Fruit fly (Drosophila melanogaster) whole organism, prepupa: ENCODE results near the gene CG32024.

Source experiments
- Blimp-1 ChIP-seq: fragments of 200-800 bp; sonication (Bioruptor generic); optimal IDR thresholded peaks from 3 replicates; lab custom pipeline; 2017; ENCODE audit warnings: missing biosample characterization, missing genetic modification characterization, mild to moderate bottlenecking, moderate library complexity, missing genetic modification reagents
- CG10631 ChIP-seq: fragments of 200-800 bp; sonication (Bioruptor generic); optimal IDR thresholded peaks from 2 replicates; lab custom pipeline; 2016; ENCODE audit warnings: missing biosample characterization, missing genetic modification characterization
- CG10669 ChIP-seq: fragments of 200-800 bp; sonication (Bioruptor generic); optimal IDR thresholded peaks from 3 replicates; lab custom pipeline; 2018; ENCODE audit warnings: missing biosample characterization, mild to moderate bottlenecking, missing genetic modification characterization, moderate library complexity
- CG11294 ChIP-seq: fragments of 200-800 bp; sonication (Bioruptor generic); IDR thresholded peaks from 2 replicates; pipeline ENCODE4 v1.3.6; 2022; ENCODE audit warnings: missing biosample characterization, missing genetic modification characterization
- CG11762 ChIP-seq: fragments of 200-800 bp; sonication (Bioruptor generic); optimal IDR thresholded peaks from 3 replicates; lab custom pipeline; 2016; ENCODE audit warnings: missing biosample characterization, missing genetic modification characterization; ENCODE audit not compliant: insufficient read depth
- CG11902 ChIP-seq: fragments of 200-800 bp; sonication (Bioruptor generic); optimal IDR thresholded peaks from 3 replicates; lab custom pipeline; 2016; ENCODE audit warnings: missing biosample characterization, missing genetic modification characterization
- CG15336 ChIP-seq: fragments of 200-800 bp; sonication (Bioruptor generic); IDR thresholded peaks from 2 replicates; pipeline ENCODE4 v1.3.6; 2022; ENCODE audit warnings: missing biosample characterization, missing genetic modification characterization
- CG1621 ChIP-seq: fragments of 200-800 bp; sonication (Bioruptor generic); optimal IDR thresholded peaks from 3 replicates; lab custom pipeline; 2018; ENCODE audit warnings: missing biosample characterization, mild to moderate bottlenecking, missing genetic modification characterization
- CG3032 ChIP-seq: fragments of 200-800 bp; optimal IDR thresholded peaks from 2 replicates; lab custom pipeline; 2019; ENCODE audit warnings: missing biosample characterization, mild to moderate bottlenecking, missing genetic modification characterization, moderate library complexity
- CG31627 ChIP-seq: fragments of 200-800 bp; sonication (Bioruptor generic); optimal IDR thresholded peaks from 3 replicates; lab custom pipeline; 2016; ENCODE audit warnings: missing biosample characterization, missing genetic modification characterization
- CG4318 ChIP-seq: fragments of 200-800 bp; sonication (Bioruptor generic); optimal IDR thresholded peaks from 3 replicates; lab custom pipeline; 2017; ENCODE audit warnings: missing biosample characterization, mild to moderate bottlenecking, missing genetic modification characterization
- CG6163 ChIP-seq: fragments of 200-800 bp; sonication (Bioruptor generic); IDR thresholded peaks from 3 replicates; pipeline ENCODE4 v1.3.6; 2022; ENCODE audit warnings: missing biosample characterization, missing genetic modification characterization
- CG6276 ChIP-seq: fragments of 200-800 bp; sonication (Bioruptor generic); optimal IDR thresholded peaks from 2 replicates; lab custom pipeline; 2017; ENCODE audit warnings: missing biosample characterization, mild to moderate bottlenecking, missing genetic modification characterization
- CG6792 ChIP-seq: fragments of 200-800 bp; sonication (Bioruptor generic); optimal IDR thresholded peaks from 3 replicates; lab custom pipeline; 2016; ENCODE audit warnings: missing biosample characterization, missing genetic modification characterization
- CG6808 ChIP-seq: fragments of 200-800 bp; sonication (Bioruptor generic); optimal IDR thresholded peaks from 3 replicates; lab custom pipeline; 2017; ENCODE audit warnings: missing biosample characterization, missing genetic modification characterization, mild to moderate bottlenecking, moderate library complexity, missing genetic modification reagents
- CG6854 ChIP-seq: fragments of 200-800 bp; sonication (Bioruptor generic); optimal IDR thresholded peaks from 2 replicates; lab custom pipeline; 2017; ENCODE audit warnings: missing biosample characterization, mild to moderate bottlenecking, missing genetic modification characterization
- CG7368 ChIP-seq: fragments of 200-800 bp; sonication (Bioruptor generic); optimal IDR thresholded peaks from 3 replicates; lab custom pipeline; 2016; ENCODE audit warnings: missing biosample characterization, missing genetic modification characterization
- CG8119 ChIP-seq: fragments of 200-800 bp; sonication (Bioruptor generic); IDR thresholded peaks from 3 replicates; pipeline ENCODE4 v1.3.6; 2022; ENCODE audit warnings: missing biosample characterization, missing genetic modification characterization
- CG8319 ChIP-seq: fragments of 200-800 bp; sonication (Bioruptor generic); optimal IDR thresholded peaks from 3 replicates; lab custom pipeline; 2016; ENCODE audit warnings: missing biosample characterization, missing genetic modification characterization
- CG8632 ChIP-seq: fragments of 200-800 bp; sonication (Bioruptor generic); optimal IDR thresholded peaks from 3 replicates; lab custom pipeline; 2016; ENCODE audit warnings: missing biosample characterization, missing genetic modification characterization
- CG9139 ChIP-seq: fragments of 200-800 bp; sonication (Bioruptor generic); optimal IDR thresholded peaks from 3 replicates; lab custom pipeline; 2017; ENCODE audit warnings: missing biosample characterization, mild to moderate bottlenecking, missing genetic modification characterization
- Eip75B ChIP-seq: fragments of 200-800 bp; sonication (Bioruptor generic); optimal IDR thresholded peaks from 3 replicates; lab custom pipeline; 2016; ENCODE audit warnings: missing biosample characterization, missing genetic modification characterization
- Eip78C ChIP-seq: fragments of 200-800 bp; sonication (Bioruptor generic); peaks from one replicate; lab custom pipeline; 2016; ENCODE audit warnings: missing biosample characterization, missing genetic modification characterization
- Eip93F ChIP-seq: fragments of 200-800 bp; sonication (Bioruptor generic); optimal IDR thresholded peaks from 2 replicates; lab custom pipeline; 2016; ENCODE audit warnings: missing biosample characterization, mild to moderate bottlenecking, missing genetic modification characterization
- Ets21C ChIP-seq: fragments of 200-800 bp; sonication (Bioruptor generic); optimal IDR thresholded peaks from 3 replicates; lab custom pipeline; 2016; ENCODE audit warnings: missing biosample characterization, missing genetic modification characterization
- Ets96B ChIP-seq: fragments of 200-800 bp; optimal IDR thresholded peaks from 2 replicates; lab custom pipeline; 2019; ENCODE audit warnings: missing biosample characterization, mild to moderate bottlenecking, missing genetic modification characterization, moderate library complexity
- Gug ChIP-seq: fragments of 200-800 bp; sonication (Bioruptor generic); IDR thresholded peaks from 2 replicates; pipeline ENCODE4 v1.3.6; 2022; ENCODE audit warnings: missing biosample characterization, missing genetic modification characterization
- Hr38 ChIP-seq: sonication (Bioruptor generic); optimal IDR thresholded peaks from 2 replicates; lab custom pipeline; 2016; ENCODE audit warnings: missing biosample characterization, missing genetic modification characterization
- Hr39 ChIP-seq: fragments of 200-800 bp; sonication (Bioruptor generic); optimal IDR thresholded peaks from 2 replicates; lab custom pipeline; 2016; ENCODE audit warnings: missing biosample characterization, missing genetic modification characterization
- Hr4 ChIP-seq: fragments of 200-800 bp; sonication (Bioruptor generic); optimal IDR thresholded peaks from 3 replicates; lab custom pipeline; 2016; ENCODE audit warnings: missing biosample characterization, missing genetic modification characterization
- Met ChIP-seq: fragments of 200-800 bp; sonication (Bioruptor generic); optimal IDR thresholded peaks from 3 replicates; lab custom pipeline; 2016; ENCODE audit warnings: missing biosample characterization, missing genetic modification characterization
- OdsH ChIP-seq: fragments of 200-800 bp; sonication (Bioruptor generic); optimal IDR thresholded peaks from 3 replicates; lab custom pipeline; 2016; ENCODE audit warnings: missing biosample characterization, missing genetic modification characterization
- Smox ChIP-seq: fragments of 200-800 bp; sonication (Bioruptor generic); optimal IDR thresholded peaks from 3 replicates; lab custom pipeline; 2016; ENCODE audit warnings: missing biosample characterization, missing genetic modification characterization
- Sox102F ChIP-seq: fragments of 200-800 bp; sonication (Bioruptor generic); optimal IDR thresholded peaks from 2 replicates; lab custom pipeline; 2016; ENCODE audit warnings: missing biosample characterization, mild to moderate bottlenecking, missing genetic modification characterization
- Sox14 ChIP-seq: fragments of 200-800 bp; sonication (Bioruptor generic); optimal IDR thresholded peaks from 3 replicates; lab custom pipeline; 2016; ENCODE audit warnings: missing biosample characterization, missing genetic modification characterization
- Sox15 ChIP-seq: fragments of 200-800 bp; sonication (Bioruptor generic); optimal IDR thresholded peaks from 3 replicates; lab custom pipeline; 2016; ENCODE audit warnings: missing biosample characterization, missing genetic modification characterization
- achi ChIP-seq: fragments of 200-800 bp; sonication (Bioruptor generic); optimal IDR thresholded peaks from 3 replicates; lab custom pipeline; 2016; ENCODE audit warnings: missing biosample characterization, missing genetic modification characterization
- acj6 ChIP-seq: fragments of 200-800 bp; sonication (Bioruptor generic); optimal IDR thresholded peaks from 3 replicates; lab custom pipeline; 2016; ENCODE audit warnings: missing biosample characterization, missing genetic modification characterization
- cyc ChIP-seq: fragments of 200-800 bp; sonication (Bioruptor generic); optimal IDR thresholded peaks from 3 replicates; lab custom pipeline; 2016; ENCODE audit warnings: missing biosample characterization, missing genetic modification characterization
- dac ChIP-seq: fragments of 200-800 bp; sonication (Bioruptor generic); optimal IDR thresholded peaks from 2 replicates; lab custom pipeline; 2017; ENCODE audit warnings: missing biosample characterization, mild to moderate bottlenecking, missing genetic modification characterization
- dsx ChIP-seq: fragments of 200-800 bp; optimal IDR thresholded peaks from 3 replicates; lab custom pipeline; 2019; ENCODE audit warnings: missing biosample characterization, mild to moderate bottlenecking, missing genetic modification characterization, moderate library complexity; ENCODE audit not compliant: poor library complexity, severe bottlenecking
- eg ChIP-seq: fragments of 200-800 bp; sonication (Bioruptor generic); IDR thresholded peaks from 3 replicates; pipeline ENCODE4 v1.3.6; 2022; ENCODE audit warnings: missing biosample characterization, missing genetic modification characterization
- esn ChIP-seq: fragments of 200-800 bp; sonication (Bioruptor generic); optimal IDR thresholded peaks from 2 replicates; lab custom pipeline; 2016; ENCODE audit warnings: missing biosample characterization, mild to moderate bottlenecking, missing genetic modification characterization, moderate library complexity
- fd59A ChIP-seq: fragments of 200-800 bp; sonication (Bioruptor generic); optimal IDR thresholded peaks from 2 replicates; lab custom pipeline; 2017; ENCODE audit warnings: missing biosample characterization, mild to moderate bottlenecking, missing genetic modification characterization, missing genetic modification reagents
- fd85E ChIP-seq: fragments of 200-800 bp; sonication (Bioruptor generic); optimal IDR thresholded peaks from 3 replicates; lab custom pipeline; 2016; ENCODE audit warnings: missing biosample characterization, missing genetic modification characterization
- fkh ChIP-seq: fragments of 200-800 bp; sonication (Bioruptor generic); optimal IDR thresholded peaks from 3 replicates; lab custom pipeline; 2017; ENCODE audit warnings: missing biosample characterization, mild to moderate bottlenecking, missing genetic modification characterization, moderate library complexity
- lz ChIP-seq: fragments of 200-800 bp; sonication (Bioruptor generic); optimal IDR thresholded peaks from 3 replicates; lab custom pipeline; 2016; ENCODE audit warnings: missing biosample characterization, missing genetic modification characterization
- net ChIP-seq: fragments of 200-800 bp; sonication (Bioruptor generic); optimal IDR thresholded peaks from 3 replicates; lab custom pipeline; 2016; ENCODE audit warnings: missing biosample characterization, missing genetic modification characterization
- salr ChIP-seq, 2 experiments: fragments of 200-800 bp; sonication (Bioruptor generic); optimal IDR thresholded peaks; 3 replicates each; lab custom pipeline; 2016 to 2018; ENCODE audit warnings: missing biosample characterization in 2 of 2, missing genetic modification characterization in 2 of 2, mild to moderate bottlenecking in 1 of 2
- spab ChIP-seq: fragments of 200-800 bp; sonication (Bioruptor generic); optimal IDR thresholded peaks from 2 replicates; lab custom pipeline; 2017; ENCODE audit warnings: missing biosample characterization, mild to moderate bottlenecking, missing genetic modification characterization, missing genetic modification reagents
- ss ChIP-seq, 2 experiments: fragments of 200-800 bp; sonication (Bioruptor generic); optimal IDR thresholded peaks; 2 replicates in 1 of 2; 3 replicates in 1 of 2; lab custom pipeline; 2017 to 2018; ENCODE audit warnings: mild to moderate bottlenecking in 2 of 2, missing biosample characterization in 2 of 2, missing genetic modification characterization in 2 of 2, moderate library complexity in 1 of 2
- topi ChIP-seq: fragments of 200-800 bp; sonication (Bioruptor generic); optimal IDR thresholded peaks from 3 replicates; lab custom pipeline; 2016; ENCODE audit warnings: missing biosample characterization, missing genetic modification characterization
- vri ChIP-seq: fragments of 200-800 bp; sonication (Bioruptor generic); optimal IDR thresholded peaks from 3 replicates; lab custom pipeline; 2016; ENCODE audit warnings: missing biosample characterization, mild to moderate bottlenecking, missing genetic modification characterization

Gene CG32024

dm6 chr3L:8825030-8825407, 17.6 kb downstream of the CG32024 start:
- TF ChIP-seq CG6808 = peak; percentile 52
- TF ChIP-seq CG31627 (GFP tag; lab: Kevin White, UChicago) = no peak
- no peak for TF ChIP-seq cyc
- TF ChIP-seq Sox102F (GFP tag; lab: Kevin White, UChicago) = no peak
- peak; percentile 69 for TF ChIP-seq Eip78C (GFP tag; lab: Kevin White, UChicago)
- no peak for TF ChIP-seq CG8319 (GFP tag; lab: Kevin White, UChicago)
- TF ChIP-seq Sox15 (GFP tag; lab: Kevin White, UChicago) = no peak
- TF ChIP-seq net = no peak
- peak; percentile 34 for TF ChIP-seq spab (GFP tag; lab: Kevin White, UChicago)
- TF ChIP-seq Gug = no peak
- no peak for TF ChIP-seq fd59A
- TF ChIP-seq CG6276 (GFP tag; lab: Kevin White, UChicago) = peak; percentile 37
- no peak for TF ChIP-seq Met
- peak; percentile 34 for TF ChIP-seq dsx
- no peak for TF ChIP-seq CG7368 (GFP tag; lab: Kevin White, UChicago)
- no peak for TF ChIP-seq CG10669
- TF ChIP-seq CG6163 (GFP tag; lab: Robert Waterston, UW) = peak; percentile 46; the same call in 2 of the 3 replicates
- peak; percentile 7 for TF ChIP-seq Eip75B (GFP tag; lab: Kevin White, UChicago)
- no peak for TF ChIP-seq dac (GFP tag; lab: Kevin White, UChicago)
- no peak for TF ChIP-seq esn (GFP tag; lab: Kevin White, UChicago)
- TF ChIP-seq CG15336 = peak; percentile 25; the same call in 1 of the 2 replicates
- TF ChIP-seq CG9139 (GFP tag; lab: Kevin White, UChicago) = peak; percentile 3
- TF ChIP-seq CG11294 = no peak
- TF ChIP-seq CG10631 = no peak
- TF ChIP-seq Hr39 (GFP tag; lab: Kevin White, UChicago) = no peak
- no peak for TF ChIP-seq CG11762 (GFP tag; lab: Kevin White, UChicago)
- no peak for TF ChIP-seq salr (GFP tag; optimal IDR thresholded peaks at IDR 0.05; lab: Kevin White, UChicago)
- no peak for TF ChIP-seq Blimp-1 (GFP tag; lab: Kevin White, UChicago)
- no peak for TF ChIP-seq fd85E (GFP tag; lab: Kevin White, UChicago)
- no peak for TF ChIP-seq CG8632 (GFP tag; lab: Kevin White, UChicago)
- TF ChIP-seq Hr38 (GFP tag; lab: Kevin White, UChicago) = no peak
- TF ChIP-seq CG4318 = no peak
- no peak for TF ChIP-seq Ets21C (GFP tag; lab: Kevin White, UChicago)
- no peak for TF ChIP-seq achi (GFP tag; lab: Kevin White, UChicago)
- TF ChIP-seq Sox14 (GFP tag; lab: Kevin White, UChicago) = no peak
- TF ChIP-seq vri = peak; percentile 18
- TF ChIP-seq CG11902 = no peak
- TF ChIP-seq CG6854 (GFP tag; lab: Kevin White, UChicago) = peak; percentile 30
- TF ChIP-seq OdsH (GFP tag; lab: Kevin White, UChicago) = no peak
- TF ChIP-seq Hr4 (GFP tag; lab: Kevin White, UChicago) = no peak
- peak; percentile 29 for TF ChIP-seq Ets96B (tag; lab: Kevin White, UChicago)
- no peak for TF ChIP-seq CG6792 (GFP tag; lab: Kevin White, UChicago)
- TF ChIP-seq CG1621 (tag; lab: Kevin White, UChicago) = peak; percentile 68
- TF ChIP-seq CG3032 (tag; lab: Kevin White, UChicago) = no peak
- TF ChIP-seq eg (GFP tag; lab: Robert Waterston, UW) = no peak
- no peak for TF ChIP-seq acj6 (GFP tag; lab: Kevin White, UChicago)
- TF ChIP-seq CG8119 (GFP tag; lab: Robert Waterston, UW) = 0 out of 3 replicates have a peak, but pooled peaks have one; percentile 27
- no peak for TF ChIP-seq Smox (GFP tag; lab: Kevin White, UChicago)
- TF ChIP-seq Eip93F (GFP tag; lab: Kevin White, UChicago) = no peak
- TF ChIP-seq fkh (GFP tag; lab: Kevin White, UChicago) = no peak
- TF ChIP-seq lz (GFP tag; lab: Kevin White, UChicago) = no peak
- TF ChIP-seq topi (GFP tag; lab: Kevin White, UChicago) = no peak
- TF ChIP-seq ss (GFP tag; optimal IDR thresholded peaks at IDR 0.05; lab: Kevin White, UChicago) = peak; percentile 54 to 58
